Worm (Caenorhabditis elegans) whole organism, midembryonic: Measurements from ENCODE around the gene pafo-1.

Experiments used
- cog-1 ChIP-seq: sonication (generic microtip); optimal IDR thresholded peaks from 2 replicates; lab custom pipeline; 2016; ENCODE audit warnings: missing genetic modification characterization, missing compliant biosample characterization
- klf-2 ChIP-seq: fragments of 200-800 bp; sonication (Bioruptor generic); conservative IDR thresholded peaks from 2 replicates; pipeline ENCODE4 v1.3.6; 2022; ENCODE audit warnings: missing genetic modification reagents, missing genetic modification characterization, missing compliant biosample characterization
- med-1 ChIP-seq: sonication (generic microtip); optimal IDR thresholded peaks from 2 replicates; lab custom pipeline; 2017; ENCODE audit warnings: missing genetic modification characterization, mild to moderate bottlenecking, missing compliant biosample characterization, antibody characterized with exemption, missing genetic modification reagents; ENCODE audit not compliant: insufficient read depth
- tab-1 ChIP-seq: fragments of 200-800 bp; sonication (Bioruptor generic); IDR thresholded peaks from 2 replicates; pipeline ENCODE4 v1.3.6; 2022; ENCODE audit warnings: missing genetic modification characterization, missing compliant biosample characterization
- ztf-23 ChIP-seq: fragments of 200-800 bp; sonication (Bioruptor generic); IDR thresholded peaks from 2 replicates; pipeline ENCODE4 v1.3.6; 2022; ENCODE audit warnings: missing genetic modification reagents, missing genetic modification characterization, missing compliant biosample characterization
- ztf-29 ChIP-seq: fragments of 200-800 bp; sonication (Bioruptor generic); IDR thresholded peaks from 2 replicates; pipeline ENCODE4 v1.3.6; 2022; ENCODE audit warnings: missing genetic modification reagents, missing genetic modification characterization, missing compliant biosample characterization

- TF ChIP-seq cog-1 (tag; lab: Kevin White, UChicago): no peak
- no peak for TF ChIP-seq ztf-23 (GFP tag; lab: Robert Waterston, UW)
- no peak for TF ChIP-seq tab-1 (GFP tag; lab: Robert Waterston, UW)
- TF ChIP-seq klf-2 (GFP tag; lab: Robert Waterston, UW): no peak
- no peak for TF ChIP-seq med-1 (GFP tag; lab: Kevin White, UChicago)
- TF ChIP-seq ztf-29: no peak
These were observed 42.1 kb upstream of the pafo-1 start, which contains the start of gene T11F9.22 for ce11 chrV:11479406-11479805.
